Worm (Caenorhabditis elegans): ENCODE results near the gene mps-1.

ce11 chrII:6320655-6321388, 26.7 kb upstream of the mps-1 start, which contains the start of gene efr-3:
- TF ChIP-seq pag-3 (tag; optimal IDR thresholded peaks at IDR 0.05; ENCODE audit: borderline replicate concordance) (no peak), ama-1 (optimal IDR thresholded peaks at IDR 0.05) (no peak), lin-11 (tag; optimal IDR thresholded peaks at IDR 0.05) (no peak), tbx-2 (tag; optimal IDR thresholded peaks at IDR 0.05) (no peak), unc-86 (tag; optimal IDR thresholded peaks at IDR 0.05) (no peak), hlh-30 (tag; optimal IDR thresholded peaks at IDR 0.05; ENCODE audit: insufficient read depth) (no peak), T23F11.4 (GFP tag; optimal IDR thresholded peaks at IDR 0.05) (no peak), rnt-1 (tag; optimal IDR thresholded peaks at IDR 0.05) (no peak), syd-9 (tag; optimal IDR thresholded peaks at IDR 0.05) (no peak), K09A11.1 (tag; optimal IDR thresholded peaks at IDR 0.05; ENCODE audit: insufficient read depth) (no peak), unc-42 (tag; optimal IDR thresholded peaks at IDR 0.05) (peak; percentile 6)
